Fruit fly (Drosophila melanogaster): ENCODE data around the gene ntc.

Gene ntc

dm6 chr3L:3782584-3783218 lies 23.6 kb downstream of the ntc start:
- TF ChIP-seq EcR (GFP tag; optimal IDR thresholded peaks at IDR 0.05) (peak; percentile 34), CG15710 (tag; optimal IDR thresholded peaks at IDR 0.05) (no peak), CG8301 (tag; optimal IDR thresholded peaks at IDR 0.05) (no peak), CG8159 (tag; optimal IDR thresholded peaks at IDR 0.05) (peak; percentile 19), CG4496 (GFP tag; IDR thresholded peaks at IDR 0.05) (no peak), gl (tag; optimal IDR thresholded peaks at IDR 0.05) (peak; percentile 19)

- TF ChIP-seq gl (tag; optimal IDR thresholded peaks at IDR 0.05), result no peak
- TF ChIP-seq fd96Ca (GFP tag; IDR thresholded peaks at IDR 0.05), result no peak
- peak; percentile 23 for TF ChIP-seq CG17806 (tag; optimal IDR thresholded peaks at IDR 0.05)
- peak; percentile 29 for TF ChIP-seq CG8159 (tag; optimal IDR thresholded peaks at IDR 0.05)
- TF ChIP-seq EcR (GFP tag; optimal IDR thresholded peaks at IDR 0.05), result no peak
- peak; percentile 25 for TF ChIP-seq CG14655 (GFP tag; optimal IDR thresholded peaks at IDR 0.05)
- no peak for TF ChIP-seq CG34367 (tag; optimal IDR thresholded peaks at IDR 0.05)
- TF ChIP-seq Ets98B (GFP tag; IDR thresholded peaks at IDR 0.05), result 0 out of 2 replicates have a peak, but pooled peaks have one; percentile 12
- TF ChIP-seq CG4496 (GFP tag; IDR thresholded peaks at IDR 0.05), result 0 out of 3 replicates have a peak, but pooled peaks have one; percentile 29
- no peak for TF ChIP-seq D1 (tag; optimal IDR thresholded peaks at IDR 0.05)
- TF ChIP-seq CG8301 (tag; optimal IDR thresholded peaks at IDR 0.05), result peak; percentile 13
- TF ChIP-seq CG15710 (tag; optimal IDR thresholded peaks at IDR 0.05), result no peak
Observed at dm6 chr3L:3778463-3778862, 27.8 kb downstream of the ntc start.

DNA sequence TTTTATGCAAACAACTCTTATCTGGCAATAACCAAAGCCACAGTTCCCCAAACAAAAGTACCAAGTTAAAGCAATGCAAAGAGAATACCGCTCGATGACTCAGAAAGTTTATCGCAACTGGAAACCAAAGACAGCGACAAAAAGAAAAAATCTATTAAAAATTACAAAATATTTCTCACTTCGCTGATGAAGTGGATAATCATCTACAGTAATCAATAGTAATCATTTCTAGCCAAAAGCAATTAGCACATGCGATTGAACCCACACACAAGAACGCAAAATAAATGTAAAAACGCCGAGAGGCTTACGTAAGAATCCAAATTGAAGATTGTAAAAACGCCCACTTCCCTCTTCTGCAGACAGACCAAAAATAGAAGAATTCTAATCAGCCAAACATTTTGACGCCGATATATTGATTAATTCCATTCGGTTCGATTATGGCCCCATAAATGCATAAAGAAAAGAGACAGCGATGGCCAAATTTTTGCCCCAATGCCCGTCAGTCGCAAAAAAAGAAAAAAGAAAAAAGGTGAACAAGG lies 29.6 kb downstream of the ntc start:
- TF ChIP-seq CG32121 (GFP tag; IDR thresholded peaks at IDR 0.05) (no peak), CG10348 (GFP tag; IDR thresholded peaks at IDR 0.05) (no peak), Pif1B (GFP tag; optimal IDR thresholded peaks at IDR 0.05) (no peak), CG14655 (GFP tag; optimal IDR thresholded peaks at IDR 0.05) (no peak), D1 (tag; optimal IDR thresholded peaks at IDR 0.05) (no peak), CG4496 (GFP tag; IDR thresholded peaks at IDR 0.05) (no peak), Pif1A (GFP tag; optimal IDR thresholded peaks at IDR 0.05) (no peak), fd96Ca (GFP tag; IDR thresholded peaks at IDR 0.05) (no peak), Snoo (tag; optimal IDR thresholded peaks at IDR 0.05) (no peak), Ets98B (GFP tag; IDR thresholded peaks at IDR 0.05) (no peak), CG9948 (tag; optimal IDR thresholded peaks at IDR 0.05) (no peak), CG15710 (tag; optimal IDR thresholded peaks at IDR 0.05) (no peak), CG8301 (tag; optimal IDR thresholded peaks at IDR 0.05) (no peak), rn (GFP tag; IDR thresholded peaks at IDR 0.05) (no peak), CG17806 (tag; optimal IDR thresholded peaks at IDR 0.05) (no peak), EcR (GFP tag; optimal IDR thresholded peaks at IDR 0.05) (no peak), gl (tag; optimal IDR thresholded peaks at IDR 0.05) (no peak), CG8159 (tag; optimal IDR thresholded peaks at IDR 0.05) (no peak), CG34367 (tag; optimal IDR thresholded peaks at IDR 0.05) (no peak)

- TF ChIP-seq rn (GFP tag; IDR thresholded peaks at IDR 0.05), result no peak
- TF ChIP-seq CG32121 (GFP tag; IDR thresholded peaks at IDR 0.05), result no peak
- no peak for TF ChIP-seq Pif1A (GFP tag; optimal IDR thresholded peaks at IDR 0.05)
- TF ChIP-seq gl (tag; optimal IDR thresholded peaks at IDR 0.05), result no peak
- no peak for TF ChIP-seq Pif1B (GFP tag; optimal IDR thresholded peaks at IDR 0.05)
- no peak for TF ChIP-seq CG13204 (GFP tag; optimal IDR thresholded peaks at IDR 0.05)
- TF ChIP-seq CG8301 (tag; optimal IDR thresholded peaks at IDR 0.05), result no peak
- no peak for TF ChIP-seq fd96Ca (GFP tag; IDR thresholded peaks at IDR 0.05)
- no peak for TF ChIP-seq CG34367 (tag; optimal IDR thresholded peaks at IDR 0.05)
- TF ChIP-seq Snoo (tag; optimal IDR thresholded peaks at IDR 0.05), result no peak
- TF ChIP-seq CG10348 (GFP tag; IDR thresholded peaks at IDR 0.05), result no peak
- TF ChIP-seq D1 (tag; optimal IDR thresholded peaks at IDR 0.05), result no peak
- no peak for TF ChIP-seq Ets98B (GFP tag; IDR thresholded peaks at IDR 0.05)
Observed at dm6 chr3L:3773317-3773716, 32.9 kb downstream of the ntc start.

DNA sequence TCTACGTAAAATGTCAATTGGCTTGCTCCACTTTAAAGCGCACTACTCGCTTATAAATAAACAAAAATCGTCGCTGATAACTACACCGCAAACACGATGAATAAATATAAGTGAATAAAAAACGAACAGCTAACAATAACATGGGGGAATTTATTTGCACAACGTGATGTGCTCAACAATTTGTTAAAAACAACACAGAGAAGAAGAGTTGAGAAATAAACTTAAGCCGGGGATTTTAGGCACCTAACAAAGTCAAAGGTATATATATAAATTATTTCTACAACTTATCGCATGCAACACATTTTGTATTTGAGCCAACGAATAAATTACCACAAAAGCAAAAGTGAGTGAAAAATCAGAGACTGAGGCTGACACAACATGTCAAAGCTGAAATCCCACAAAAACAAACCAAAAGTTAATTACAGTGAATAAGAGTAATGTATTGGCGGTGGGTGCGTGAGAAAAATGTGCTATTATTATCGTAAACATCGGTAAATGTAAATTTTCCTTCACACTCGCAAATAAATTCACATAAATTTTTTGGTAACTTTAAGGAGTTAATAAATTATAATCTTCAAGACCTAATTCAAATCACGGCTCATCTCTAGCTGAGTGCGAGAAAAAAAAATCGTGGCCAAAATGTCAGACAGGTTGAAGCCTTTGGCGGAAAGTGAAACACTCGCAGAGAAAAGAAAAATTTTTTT lies 33.8 kb downstream of the ntc start:
- TF ChIP-seq CG4496 (GFP tag; IDR thresholded peaks at IDR 0.05) (peak; percentile 60; the same call in 1 of the 3 replicates), CG17806 (tag; optimal IDR thresholded peaks at IDR 0.05) (no peak), Ets98B (GFP tag; IDR thresholded peaks at IDR 0.05) (peak; percentile 57; the same call in 1 of the 2 replicates), Pif1B (GFP tag; optimal IDR thresholded peaks at IDR 0.05) (no peak), CG14655 (GFP tag; optimal IDR thresholded peaks at IDR 0.05) (no peak), rn (GFP tag; IDR thresholded peaks at IDR 0.05) (no peak), CG32121 (GFP tag; IDR thresholded peaks at IDR 0.05) (peak; percentile 78), CG8159 (tag; optimal IDR thresholded peaks at IDR 0.05) (no peak), CG13204 (GFP tag; optimal IDR thresholded peaks at IDR 0.05) (no peak)

DNA sequence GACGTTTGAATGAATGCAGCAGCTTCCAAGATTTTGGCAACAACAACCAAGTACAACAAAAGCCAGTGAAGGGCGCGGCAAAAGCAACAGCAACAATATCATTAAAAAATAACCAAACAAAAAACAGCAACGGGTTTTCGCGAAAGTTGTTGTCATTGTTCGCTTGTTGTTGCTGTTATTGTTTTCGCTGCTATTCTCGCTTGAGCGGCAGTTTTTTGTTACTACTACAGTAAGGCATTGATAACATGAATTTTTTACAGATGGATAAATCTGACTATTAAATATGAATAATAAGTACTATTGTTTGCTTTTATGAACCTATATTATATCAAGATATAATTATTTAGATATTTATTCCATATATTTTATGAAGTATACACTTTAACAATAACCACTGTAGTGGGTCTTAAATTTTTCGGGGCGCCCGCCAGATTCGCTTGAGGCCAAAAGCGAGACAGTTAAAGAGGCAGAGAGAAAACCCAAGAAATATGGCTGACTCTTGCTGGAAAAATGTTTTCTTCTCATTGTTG lies 34.8 kb downstream of the ntc start:
- TF ChIP-seq CG8159 (tag; optimal IDR thresholded peaks at IDR 0.05) (peak; percentile 78), Snoo (tag; optimal IDR thresholded peaks at IDR 0.05) (peak; percentile 76), CG14655 (GFP tag; optimal IDR thresholded peaks at IDR 0.05) (peak; percentile 76), CG8301 (tag; optimal IDR thresholded peaks at IDR 0.05) (peak; percentile 76), CG17806 (tag; optimal IDR thresholded peaks at IDR 0.05) (peak; percentile 66), CG12605 (GFP tag; IDR thresholded peaks at IDR 0.05) (peak; percentile 85), Pif1A (GFP tag; optimal IDR thresholded peaks at IDR 0.05) (peak; percentile 81), Ets98B (GFP tag; IDR thresholded peaks at IDR 0.05) (peak; percentile 80), fd96Ca (GFP tag; IDR thresholded peaks at IDR 0.05) (peak; percentile 77), CG34367 (tag; optimal IDR thresholded peaks at IDR 0.05) (peak; percentile 41), CG9948 (tag; optimal IDR thresholded peaks at IDR 0.05) (peak; percentile 71), gl (tag; optimal IDR thresholded peaks at IDR 0.05) (peak; percentile 82), CG10348 (GFP tag; IDR thresholded peaks at IDR 0.05) (peak; percentile 32; the same call in 1 of the 2 replicates), CG4496 (GFP tag; IDR thresholded peaks at IDR 0.05) (peak; percentile 81), EcR (GFP tag; optimal IDR thresholded peaks at IDR 0.05) (peak; percentile 48), Pif1B (GFP tag; optimal IDR thresholded peaks at IDR 0.05) (peak; percentile 87), rn (GFP tag; IDR thresholded peaks at IDR 0.05) (peak; percentile 70; the same call in 1 of the 2 replicates), CG15710 (tag; optimal IDR thresholded peaks at IDR 0.05) (peak; percentile 77), CG13204 (GFP tag; optimal IDR thresholded peaks at IDR 0.05) (peak; percentile 55), D1 (tag; optimal IDR thresholded peaks at IDR 0.05) (peak; percentile 48), CG32121 (GFP tag; IDR thresholded peaks at IDR 0.05) (peak; percentile 94)
